Worm (Caenorhabditis elegans) whole organism, L3 larva: ENCODE results near the gene F33A8.4.

Experiments
- mdl-1 ChIP-seq: fragments of 150-350 bp; optimal IDR thresholded peaks from 2 replicates; lab custom pipeline; 2014; ENCODE audit warnings: missing biosample characterization, missing genetic modification characterization
- unc-62 ChIP-seq: fragments of 150-350 bp; sonication (generic microtip); optimal IDR thresholded peaks from 4 replicates; lab custom pipeline; 2014; ENCODE audit warnings: missing biosample characterization, missing genetic modification reagents, missing genetic modification characterization
- zag-1 ChIP-seq: fragments of 150-350 bp; optimal IDR thresholded peaks from 2 replicates; lab custom pipeline; 2014; ENCODE audit warnings: missing biosample characterization, missing genetic modification characterization

DNA sequence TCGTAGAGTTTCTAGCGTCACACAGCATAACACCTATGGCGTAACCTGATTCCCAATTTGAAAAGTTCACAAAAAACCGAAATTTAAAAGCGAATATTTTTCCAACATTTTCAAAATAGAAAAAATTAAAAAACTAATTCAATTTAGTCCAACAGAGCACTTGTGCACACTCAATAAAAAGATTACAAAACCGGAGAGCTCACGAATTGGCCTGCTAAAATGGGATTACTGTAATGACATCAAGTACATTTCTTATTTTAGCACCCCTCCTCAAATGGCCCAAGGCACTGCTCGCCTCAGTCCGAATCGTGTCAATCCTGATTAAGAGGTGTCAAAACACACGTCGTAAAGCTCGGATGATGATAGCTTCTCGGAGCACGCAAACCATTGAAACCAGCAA is 16.0 kb downstream of the F33A8.4 start:
- TF ChIP-seq mdl-1: no peak
- TF ChIP-seq unc-62 (GFP tag; lab: Kevin White, UChicago): no peak
- TF ChIP-seq zag-1 (tag; lab: Kevin White, UChicago): no peak
